Fruit fly (Drosophila melanogaster) whole organism, embryonic: Measurements from ENCODE around the gene Trf4-1.

Experiments
- ATbp ChIP-seq: fragments of 200-800 bp; sonication (Bioruptor generic); optimal IDR thresholded peaks from 2 replicates; lab custom pipeline; 2017; ENCODE audit warnings: missing biosample characterization, mild to moderate bottlenecking, missing genetic modification characterization, missing genetic modification reagents
- Adf1 ChIP-seq: fragments of 200-800 bp; sonication (Bioruptor generic); IDR thresholded peaks from 2 replicates; pipeline ENCODE4 v1.3.6; 2022; ENCODE audit warnings: missing biosample characterization, missing genetic modification characterization
- CG10274 ChIP-seq: fragments of 200-800 bp; sonication (Bioruptor generic); optimal IDR thresholded peaks from 3 replicates; lab custom pipeline; 2017; ENCODE audit warnings: missing biosample characterization, mild to moderate bottlenecking, missing genetic modification characterization
- CG11504 ChIP-seq: fragments of 200-800 bp; sonication (Bioruptor generic); optimal IDR thresholded peaks from 3 replicates; lab custom pipeline; 2019; ENCODE audit warnings: missing biosample characterization, mild to moderate bottlenecking, missing genetic modification characterization, moderate library complexity
- CG12155 ChIP-seq: fragments of 200-800 bp; sonication (Bioruptor generic); optimal IDR thresholded peaks from 3 replicates; lab custom pipeline; 2016; ENCODE audit warnings: missing biosample characterization, missing genetic modification characterization
- CG13287 ChIP-seq: fragments of 200-800 bp; sonication (Bioruptor generic); IDR thresholded peaks from 2 replicates; pipeline ENCODE4 v1.3.6; 2022; ENCODE audit warnings: missing biosample characterization, missing genetic modification characterization; ENCODE audit not compliant: partially characterized antibody
- CG14014 ChIP-seq: fragments of 200-800 bp; sonication (Bioruptor generic); IDR thresholded peaks from 2 replicates; pipeline ENCODE4 v1.3.6; 2022; ENCODE audit warnings: missing biosample characterization, missing genetic modification characterization
- CG1602 ChIP-seq: fragments of 200-800 bp; sonication (Bioruptor generic); optimal IDR thresholded peaks from 3 replicates; lab custom pipeline; 2016; ENCODE audit warnings: missing biosample characterization, missing genetic modification characterization
- CG16813 ChIP-seq: fragments of 200-800 bp; sonication (Bioruptor generic); IDR thresholded peaks from 3 replicates; pipeline ENCODE4 v1.3.6; 2022; ENCODE audit warnings: missing biosample characterization, missing genetic modification characterization; ENCODE audit not compliant: partially characterized antibody
- CG16863 ChIP-seq: fragments of 200-800 bp; sonication (Bioruptor generic); optimal IDR thresholded peaks from 3 replicates; lab custom pipeline; 2016; ENCODE audit warnings: missing biosample characterization, missing genetic modification characterization
- CG17186 ChIP-seq: fragments of 200-800 bp; sonication (Bioruptor generic); optimal IDR thresholded peaks from 3 replicates; lab custom pipeline; 2017; ENCODE audit warnings: missing biosample characterization, missing genetic modification reagents, missing genetic modification characterization
- CG17361 ChIP-seq: fragments of 200-800 bp; sonication (Bioruptor generic); IDR thresholded peaks from 3 replicates; pipeline ENCODE4 v1.3.6; 2022; ENCODE audit warnings: missing biosample characterization, missing genetic modification characterization
- CG17612 ChIP-seq: fragments of 200-800 bp; sonication (Bioruptor generic); IDR thresholded peaks from 2 replicates; pipeline ENCODE4 v1.3.6; 2022; ENCODE audit warnings: missing biosample characterization, missing genetic modification characterization
- CG1832 ChIP-seq: fragments of 200-800 bp; sonication (Bioruptor generic); optimal IDR thresholded peaks from 2 replicates; lab custom pipeline; 2017; ENCODE audit warnings: missing biosample characterization, mild to moderate bottlenecking, missing genetic modification characterization, inconsistent platforms
- CG2129 ChIP-seq: fragments of 200-800 bp; sonication (Bioruptor generic); IDR thresholded peaks from 2 replicates; pipeline ENCODE4 v1.3.6; 2022; ENCODE audit warnings: missing biosample characterization, missing genetic modification characterization; ENCODE audit not compliant: partially characterized antibody
- CG2712 ChIP-seq: fragments of 200-800 bp; optimal IDR thresholded peaks from 3 replicates; lab custom pipeline; 2019; ENCODE audit warnings: missing biosample characterization, mild to moderate bottlenecking, missing genetic modification characterization, moderate library complexity
- CG30020 ChIP-seq: fragments of 200-800 bp; optimal IDR thresholded peaks from 2 replicates; lab custom pipeline; 2019; ENCODE audit warnings: missing biosample characterization, mild to moderate bottlenecking, missing genetic modification characterization, moderate library complexity
- CG32532 ChIP-seq: fragments of 200-800 bp; sonication (Bioruptor generic); IDR thresholded peaks from 2 replicates; pipeline ENCODE4 v1.3.6; 2022; ENCODE audit warnings: missing biosample characterization, missing genetic modification characterization
- CG33213 ChIP-seq: fragments of 200-800 bp; sonication (Bioruptor generic); optimal IDR thresholded peaks from 3 replicates; lab custom pipeline; 2016; ENCODE audit warnings: missing biosample characterization, missing genetic modification characterization
- CG4282 ChIP-seq: fragments of 200-800 bp; sonication (Bioruptor generic); optimal IDR thresholded peaks from 2 replicates; lab custom pipeline; 2016; ENCODE audit warnings: missing biosample characterization, missing genetic modification characterization
- CG7357 ChIP-seq: fragments of 200-800 bp; sonication (Bioruptor generic); IDR thresholded peaks from 3 replicates; pipeline ENCODE4 v1.3.6; 2022; ENCODE audit warnings: missing biosample characterization, missing genetic modification characterization
- CG9932 ChIP-seq: fragments of 200-800 bp; sonication (Bioruptor generic); IDR thresholded peaks from 2 replicates; pipeline ENCODE4 v1.3.6; 2022; ENCODE audit warnings: missing biosample characterization, missing genetic modification characterization
- Dbx ChIP-seq: fragments of 200-800 bp; sonication (Bioruptor generic); IDR thresholded peaks from 3 replicates; pipeline ENCODE4 v1.3.6; 2022; ENCODE audit warnings: missing biosample characterization, missing genetic modification characterization
- Mad ChIP-seq: fragments of 200-800 bp; sonication (Bioruptor generic); optimal IDR thresholded peaks from 2 replicates; lab custom pipeline; 2016; ENCODE audit warnings: missing biosample characterization, missing genetic modification characterization
- Neu2 ChIP-seq: fragments of 200-800 bp; sonication (Bioruptor generic); optimal IDR thresholded peaks from 3 replicates; lab custom pipeline; 2016; ENCODE audit warnings: missing biosample characterization, missing genetic modification characterization, borderline replicate concordance
- Nf-YA ChIP-seq: fragments of 200-800 bp; sonication (Bioruptor generic); IDR thresholded peaks from 2 replicates; pipeline ENCODE4 v1.3.6; 2022; ENCODE audit warnings: missing biosample characterization, missing genetic modification characterization
- Nf-YB ChIP-seq: fragments of 200-800 bp; sonication (Bioruptor generic); optimal IDR thresholded peaks from 3 replicates; lab custom pipeline; 2019; ENCODE audit warnings: missing biosample characterization, mild to moderate bottlenecking, missing genetic modification characterization, moderate library complexity
- Nf-YC ChIP-seq: fragments of 200-800 bp; optimal IDR thresholded peaks from 3 replicates; lab custom pipeline; 2019; ENCODE audit warnings: missing biosample characterization, mild to moderate bottlenecking, missing genetic modification characterization, moderate library complexity
- Opbp ChIP-seq: fragments of 200-800 bp; sonication (Bioruptor generic); IDR thresholded peaks from 3 replicates; pipeline ENCODE4 v1.3.6; 2022; ENCODE audit warnings: missing biosample characterization, missing genetic modification characterization; ENCODE audit not compliant: partially characterized antibody
- Ravus ChIP-seq: fragments of 200-800 bp; sonication (Bioruptor generic); IDR thresholded peaks from 2 replicates; pipeline ENCODE4 v1.3.6; 2022; ENCODE audit warnings: missing biosample characterization, missing genetic modification characterization
- Trl ChIP-seq, 3 experiments: fragments of >200 bp in 2 of 3; fragments of 200-800 bp in 1 of 3; sonication (Bioruptor generic) in 1 of 3; optimal IDR thresholded peaks; 2 replicates in 1 of 3; 3 replicates in 2 of 3; lab custom pipeline; 2016 to 2017; ENCODE audit warnings: missing biosample characterization in 1 of 3, missing genetic modification characterization in 1 of 3
- ato ChIP-seq: fragments of 200-800 bp; sonication (Bioruptor generic); IDR thresholded peaks from 2 replicates; pipeline ENCODE4 v1.3.6; 2022; ENCODE audit warnings: missing biosample characterization, missing genetic modification characterization; ENCODE audit not compliant: partially characterized antibody
- chinmo ChIP-seq: fragments of 200-800 bp; sonication (Bioruptor generic); IDR thresholded peaks from 4 replicates; pipeline ENCODE4 v1.3.6; 2022; ENCODE audit warnings: missing biosample characterization, missing genetic modification characterization; ENCODE audit not compliant: partially characterized antibody
- crol ChIP-seq: fragments of 200-800 bp; sonication (Bioruptor generic); IDR thresholded peaks from 2 replicates; pipeline ENCODE4 v1.3.6; 2022; ENCODE audit warnings: missing biosample characterization, missing genetic modification characterization
- dm ChIP-seq: fragments of 200-800 bp; sonication (Bioruptor generic); optimal IDR thresholded peaks from 3 replicates; lab custom pipeline; 2016; ENCODE audit warnings: missing biosample characterization, missing genetic modification characterization
- dysf ChIP-seq: fragments of 200-800 bp; sonication (Bioruptor generic); IDR thresholded peaks from 3 replicates; pipeline ENCODE4 v1.3.6; 2022; ENCODE audit warnings: missing biosample characterization, missing genetic modification characterization
- gcm ChIP-seq: fragments of 200-800 bp; sonication (Bioruptor generic); optimal IDR thresholded peaks from 2 replicates; lab custom pipeline; 2019; ENCODE audit warnings: missing biosample characterization, mild to moderate bottlenecking, missing genetic modification characterization, moderate library complexity
- gem ChIP-seq: fragments of 200-800 bp; sonication (Bioruptor generic); optimal IDR thresholded peaks from 2 replicates; lab custom pipeline; 2019; ENCODE audit warnings: missing biosample characterization, mild to moderate bottlenecking, missing genetic modification characterization, moderate library complexity
- hkb ChIP-seq, 2 experiments: fragments of 200-800 bp in 1 of 2; fragments of >200 bp in 1 of 2; sonication (Bioruptor generic) in 1 of 2; IDR thresholded peaks in 1 of 2; optimal IDR thresholded peaks in 1 of 2; 2 replicates each; pipeline versions ENCODE4 v1.3.6 to Lab custom; 2017 to 2022; ENCODE audit warnings: missing biosample characterization in 1 of 2, missing genetic modification characterization in 1 of 2
- kni ChIP-seq: fragments of 200-800 bp; sonication (Bioruptor generic); optimal IDR thresholded peaks from 3 replicates; lab custom pipeline; 2017; ENCODE audit warnings: mild to moderate bottlenecking, missing biosample characterization, missing genetic modification reagents, missing genetic modification characterization
- pan ChIP-seq, 4 experiments: fragments of >200 bp in 3 of 4; fragments of 200-800 bp in 1 of 4; sonication (Bioruptor generic) in 1 of 4; optimal IDR thresholded peaks in 3 of 4; IDR thresholded peaks in 1 of 4; 2 replicates each; pipeline versions ENCODE4 v1.3.6 to Lab custom; 2017 to 2022; ENCODE audit warnings: missing biosample characterization in 2 of 4, missing genetic modification characterization in 2 of 4, mixed read lengths in 1 of 4
- pb ChIP-seq: fragments of 200-800 bp; sonication (Bioruptor generic); optimal IDR thresholded peaks from 3 replicates; lab custom pipeline; 2016; ENCODE audit warnings: missing biosample characterization, missing genetic modification characterization
- pita ChIP-seq: fragments of 200-800 bp; sonication (Bioruptor generic); optimal IDR thresholded peaks from 2 replicates; lab custom pipeline; 2017; ENCODE audit warnings: missing biosample characterization, mild to moderate bottlenecking, missing genetic modification characterization
- psq ChIP-seq: fragments of 200-800 bp; sonication (Bioruptor generic); optimal IDR thresholded peaks from 2 replicates; lab custom pipeline; 2017; ENCODE audit warnings: missing biosample characterization, missing genetic modification characterization
- zen ChIP-seq: fragments of 200-800 bp; sonication (Bioruptor generic); optimal IDR thresholded peaks from 3 replicates; lab custom pipeline; 2018; ENCODE audit warnings: missing biosample characterization, mild to moderate bottlenecking, missing genetic modification characterization, moderate library complexity
- zfh2 ChIP-seq: fragments of 200-800 bp; sonication (Bioruptor generic); optimal IDR thresholded peaks from 2 replicates; lab custom pipeline; 2016; ENCODE audit warnings: missing biosample characterization, missing genetic modification characterization

Gene Trf4-1

DNA sequence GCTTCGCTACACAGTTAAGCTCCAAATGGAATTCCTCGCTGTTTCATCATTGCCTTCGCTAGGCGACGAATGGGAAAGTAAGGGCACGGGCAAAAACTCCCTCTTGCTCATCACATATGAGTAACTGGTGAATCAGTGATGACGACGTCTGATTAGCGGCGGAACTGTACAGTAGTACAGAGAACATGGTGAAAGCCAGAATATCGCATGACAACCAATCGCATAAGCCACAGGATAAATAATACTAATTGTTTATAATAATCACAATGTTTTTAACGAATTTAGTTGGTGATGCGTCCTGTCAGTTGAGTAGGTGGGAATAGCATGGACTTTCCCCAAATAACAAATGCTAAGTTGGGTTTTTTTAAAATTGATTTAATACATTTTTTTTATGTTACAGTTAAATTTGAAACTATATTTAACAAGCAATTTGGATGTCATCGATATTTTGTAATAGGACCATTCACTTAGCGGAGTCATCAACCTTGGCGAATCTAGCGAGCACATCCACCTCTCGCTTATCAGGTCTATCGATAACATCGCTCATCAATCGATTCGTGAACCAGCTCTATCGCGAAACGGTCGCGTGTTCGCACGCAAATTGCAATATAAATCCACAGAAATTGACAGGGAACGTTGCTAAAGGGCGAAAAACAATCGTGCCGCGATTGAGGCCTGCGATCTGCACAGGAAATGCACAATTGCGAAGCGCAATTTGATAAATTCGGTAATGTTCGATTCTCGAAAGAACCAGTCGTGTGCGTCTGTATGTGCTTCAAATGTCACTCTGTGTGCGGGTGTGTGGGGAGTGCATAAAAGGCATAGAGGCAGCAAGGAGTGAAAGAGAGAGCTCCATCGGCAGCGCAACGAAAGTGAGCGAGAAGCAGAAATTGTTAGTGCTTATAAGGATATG is at the start of gene Trf4-1, which contains the start of gene CG12112 (continued):
- no peak for TF ChIP-seq hkb (optimal IDR thresholded peaks at IDR 0.05; lab: Kevin White, UChicago)
- no peak for TF ChIP-seq hkb (GFP tag; IDR thresholded peaks at IDR 0.05; lab: Robert Waterston, UW)
- peak; percentile 51; the same call in 1 of the 3 replicates for TF ChIP-seq CG17361 (GFP tag; lab: Robert Waterston, UW)
- peak; percentile 65; the same call in 2 of the 4 replicates for TF ChIP-seq chinmo (GFP tag; lab: Robert Waterston, UW)
- peak; percentile 27 for TF ChIP-seq gem (tag; lab: Kevin White, UChicago)
- peak; percentile 31 for TF ChIP-seq Nf-YC (tag; lab: Kevin White, UChicago)
- peak; percentile 31 for TF ChIP-seq psq (GFP tag; lab: Kevin White, UChicago)
- peak; percentile 42; the same call in 1 of the 2 replicates for TF ChIP-seq CG9932
- peak; percentile 7 for TF ChIP-seq CG1602 (GFP tag; lab: Kevin White, UChicago)
- no peak for TF ChIP-seq CG17612 (GFP tag; lab: Robert Waterston, UW)
- TF ChIP-seq crol (GFP tag; lab: Robert Waterston, UW): peak; percentile 82
- TF ChIP-seq CG33213: peak; percentile 24
- TF ChIP-seq pb (GFP tag; lab: Kevin White, UChicago): no peak
- TF ChIP-seq CG2712 (tag; lab: Kevin White, UChicago): peak; percentile 36
- TF ChIP-seq Dbx (GFP tag; lab: Robert Waterston, UW): no peak
- TF ChIP-seq CG2129: peak; percentile 37; the same call in 1 of the 2 replicates
- TF ChIP-seq pan (optimal IDR thresholded peaks at IDR 0.05; lab: Kevin White, UChicago): no peak
- no peak for TF ChIP-seq pan (GFP tag; optimal IDR thresholded peaks at IDR 0.05 in 1 of 2, IDR thresholded peaks at IDR 0.05 in 1 of 2)
- no peak for TF ChIP-seq Nf-YB (GFP tag; lab: Kevin White, UChicago)
- no peak; the same call in 1 of the 2 replicates for TF ChIP-seq CG32532 (GFP tag; lab: Robert Waterston, UW)
- peak; percentile 78 for TF ChIP-seq Opbp (GFP tag; lab: Robert Waterston, UW)
- TF ChIP-seq CG11504 (tag; lab: Kevin White, UChicago): peak; percentile 30
- no peak for TF ChIP-seq CG7357 (GFP tag; lab: Robert Waterston, UW)
- no peak for TF ChIP-seq zfh2 (GFP tag; lab: Kevin White, UChicago)
- TF ChIP-seq CG30020 (tag; lab: Kevin White, UChicago): peak; percentile 18
- peak; percentile 31 for TF ChIP-seq zen (tag; lab: Kevin White, UChicago)
- TF ChIP-seq Nf-YA (GFP tag; lab: Robert Waterston, UW): no peak
- no peak for TF ChIP-seq Ravus (GFP tag; lab: Robert Waterston, UW)
- no peak for TF ChIP-seq Trl (optimal IDR thresholded peaks at IDR 0.05; lab: Kevin White, UChicago)
- TF ChIP-seq Trl (GFP tag; optimal IDR thresholded peaks at IDR 0.05; lab: Kevin White, UChicago): peak; percentile 12
- TF ChIP-seq dysf (GFP tag; lab: Robert Waterston, UW): 0 out of 3 replicates have a peak, but pooled peaks have one; percentile 14
- peak; percentile 50; the same call in 1 of the 2 replicates for TF ChIP-seq ato (GFP tag; lab: Robert Waterston, UW)
- TF ChIP-seq CG4282 (GFP tag; lab: Kevin White, UChicago): no peak
- no peak for TF ChIP-seq CG14014
- peak; percentile 79 for TF ChIP-seq CG16813 (GFP tag; lab: Robert Waterston, UW)
- peak; percentile 76 for TF ChIP-seq CG13287
- TF ChIP-seq CG10274 (GFP tag; lab: Kevin White, UChicago): no peak
- peak; percentile 80 for TF ChIP-seq pita (GFP tag; lab: Kevin White, UChicago)
- no peak for TF ChIP-seq CG16863 (GFP tag; lab: Kevin White, UChicago)
- peak; percentile 55 for TF ChIP-seq CG12155
- TF ChIP-seq Neu2: no peak
- TF ChIP-seq dm (GFP tag; lab: Kevin White, UChicago): peak; percentile 81
- peak; percentile 20 for TF ChIP-seq CG17186
- TF ChIP-seq CG1832 (GFP tag; lab: Kevin White, UChicago): peak; percentile 86
- peak; percentile 29 for TF ChIP-seq gcm (GFP tag; lab: Kevin White, UChicago)
- TF ChIP-seq ATbp (GFP tag; lab: Kevin White, UChicago): no peak
- TF ChIP-seq Adf1 (GFP tag; lab: Robert Waterston, UW): no peak
- no peak for TF ChIP-seq kni (GFP tag; lab: Kevin White, UChicago)
- TF ChIP-seq Mad (GFP tag; lab: Kevin White, UChicago): no peak
